Worm (Caenorhabditis elegans): Measurements from ENCODE around the gene eif-2Bepsilon.

- no peak for TF ChIP-seq hlh-26 (GFP tag; conservative IDR thresholded peaks at IDR 0.05)
- TF ChIP-seq atf-7 (tag; optimal IDR thresholded peaks at IDR 0.05): no peak
- no peak for TF ChIP-seq ztf-26 (tag; optimal IDR thresholded peaks at IDR 0.05)
- TF ChIP-seq ceh-91 (GFP tag; IDR thresholded peaks at IDR 0.05): no peak
- no peak for TF ChIP-seq F22D6.2 (tag; optimal IDR thresholded peaks at IDR 0.05)
- no peak for TF ChIP-seq bed-2 (GFP tag; IDR thresholded peaks at IDR 0.05)
Measured at ce11 chrII:8707024-8707423, 45.4 kb downstream of the eif-2Bepsilon start, which contains the start of gene cup-16.

Measured in whole organism, young adult.